Worm (Caenorhabditis elegans) whole organism, early embryonic: ENCODE measurements around the gene sto-6.

Source experiments
- B0310.2 ChIP-seq: sonication (generic microtip); optimal IDR thresholded peaks from 2 replicates; lab custom pipeline; 2016; ENCODE audit warnings: mild to moderate bottlenecking, missing genetic modification characterization, missing compliant biosample characterization
- F13C5.2 ChIP-seq: sonication (generic microtip); optimal IDR thresholded peaks from 2 replicates; lab custom pipeline; 2017; ENCODE audit warnings: mild to moderate bottlenecking, missing genetic modification characterization, inconsistent platforms, missing compliant biosample characterization
- aly-1 ChIP-seq: sonication (generic microtip); optimal IDR thresholded peaks from 2 replicates; lab custom pipeline; 2016; ENCODE audit warnings: missing genetic modification characterization, missing compliant biosample characterization
- ama-1 ChIP-seq: fragments of 150-350 bp; optimal IDR thresholded peaks from 2 replicates; lab custom pipeline; 2014
- ceh-13 ChIP-seq: fragments of 200-800 bp; sonication (Bioruptor generic); optimal IDR thresholded peaks from 2 replicates; lab custom pipeline; 2018; ENCODE audit warnings: mild to moderate bottlenecking, missing genetic modification characterization, missing compliant biosample characterization
- ceh-36 ChIP-seq: sonication (generic microtip); optimal IDR thresholded peaks from 2 replicates; lab custom pipeline; 2016; ENCODE audit warnings: missing genetic modification characterization, inconsistent platforms, missing compliant biosample characterization
- ets-7 ChIP-seq: sonication (generic microtip); optimal IDR thresholded peaks from 2 replicates; lab custom pipeline; 2016; ENCODE audit warnings: missing genotype, missing genetic modification characterization, missing compliant biosample characterization
- flt-1 ChIP-seq: fragments of 200-800 bp; sonication (Bioruptor generic); IDR thresholded peaks from 2 replicates; pipeline ENCODE4 v1.3.6; 2022; ENCODE audit warnings: missing genetic modification characterization, missing compliant biosample characterization
- hmbx-1 ChIP-seq: sonication (generic microtip); optimal IDR thresholded peaks from 2 replicates; lab custom pipeline; 2016; ENCODE audit warnings: mild to moderate bottlenecking, missing genetic modification characterization, missing compliant biosample characterization
- hmg-4 ChIP-seq: fragments of 200-800 bp; sonication (Bioruptor generic); optimal IDR thresholded peaks from 2 replicates; lab custom pipeline; 2018; ENCODE audit warnings: mild to moderate bottlenecking, missing genetic modification characterization, missing compliant biosample characterization
- hnd-1 ChIP-seq: sonication (generic microtip); optimal IDR thresholded peaks from 2 replicates; lab custom pipeline; 2016; ENCODE audit warnings: missing genetic modification characterization, missing compliant biosample characterization
- pes-1 ChIP-seq: fragments of 200-800 bp; sonication (Bioruptor generic); IDR thresholded peaks from 2 replicates; pipeline ENCODE4 v1.3.6; 2022; ENCODE audit warnings: missing genetic modification reagents, missing genetic modification characterization, missing compliant biosample characterization
- scrt-1 ChIP-seq: fragments of 200-800 bp; sonication (Bioruptor generic); IDR thresholded peaks from 2 replicates; pipeline ENCODE4 v1.3.6; 2022; ENCODE audit warnings: missing genetic modification characterization, missing compliant biosample characterization
- sea-1 ChIP-seq: fragments of 200-800 bp; sonication (Bioruptor generic); conservative IDR thresholded peaks from 2 replicates; pipeline ENCODE4 v1.3.6; 2022; ENCODE audit warnings: missing genetic modification characterization, missing compliant biosample characterization
- tbx-11 ChIP-seq: fragments of 200-800 bp; sonication (Bioruptor generic); IDR thresholded peaks from 2 replicates; pipeline ENCODE4 v1.3.6; 2022; ENCODE audit warnings: missing genetic modification characterization, missing compliant biosample characterization
- tbx-37 ChIP-seq: fragments of 200-800 bp; sonication (Bioruptor generic); conservative IDR thresholded peaks from 2 replicates; pipeline ENCODE4 v1.3.6; 2022; ENCODE audit warnings: missing genetic modification reagents, missing genetic modification characterization, missing compliant biosample characterization
- tra-4 ChIP-seq: sonication (generic microtip); optimal IDR thresholded peaks from 2 replicates; lab custom pipeline; 2017; ENCODE audit warnings: missing genetic modification characterization, missing compliant biosample characterization

The sto-6 gene

ce11 chrX:11641562-11641961 is 9.4 kb downstream of the sto-6 start:
- TF ChIP-seq F13C5.2: no peak
- no peak for TF ChIP-seq hmg-4 (GFP tag; lab: Kevin White, UChicago)
- no peak for TF ChIP-seq aly-1 (tag; lab: Kevin White, UChicago)
- no peak for TF ChIP-seq sea-1
- no peak for TF ChIP-seq tra-4 (tag; lab: Kevin White, UChicago)
- TF ChIP-seq ets-7: no peak

- TF ChIP-seq ceh-13 (GFP tag; lab: Kevin White, UChicago) (peak; percentile 36), hmg-4 (GFP tag; lab: Kevin White, UChicago) (peak; percentile 82), hnd-1 (tag; lab: Kevin White, UChicago) (peak; percentile 30), hmbx-1 (tag; lab: Kevin White, UChicago) (peak; percentile 79), B0310.2 (peak; percentile 77), F13C5.2 (peak; percentile 66), tbx-37 (GFP tag; lab: Robert Waterston, UW) (0 out of 2 replicates have a peak, but pooled peaks have one; percentile 3), ceh-36 (tag; lab: Kevin White, UChicago) (peak; percentile 63), tra-4 (tag; lab: Kevin White, UChicago) (peak; percentile 26)
Observed at ce11 chrX:11643767-11644235, 11.6 kb downstream of the sto-6 start, which contains the start of gene sto-4. TSS of gene sto-4 (plus strand) at chrX:11644126.

ce11 chrX:11645517-11645916 is 13.3 kb downstream of the sto-6 start:
- TF ChIP-seq sea-1 (no peak), tra-4 (tag; lab: Kevin White, UChicago) (no peak), pes-1 (GFP tag; lab: Robert Waterston, UW) (peak; percentile 70), ceh-36 (tag; lab: Kevin White, UChicago) (no peak), tbx-37 (GFP tag; lab: Robert Waterston, UW) (0 out of 2 replicates have a peak, but pooled peaks have one; percentile 23), ceh-13 (GFP tag; lab: Kevin White, UChicago) (no peak), scrt-1 (GFP tag; lab: Robert Waterston, UW) (0 out of 2 replicates have a peak, but pooled peaks have one; percentile 19), ama-1 (lab: Kevin White, UChicago) (no peak), hnd-1 (tag; lab: Kevin White, UChicago) (no peak)

- TF ChIP-seq pes-1 (GFP tag; lab: Robert Waterston, UW) (no peak), tra-4 (tag; lab: Kevin White, UChicago) (no peak), hmbx-1 (tag; lab: Kevin White, UChicago) (no peak), tbx-11 (GFP tag; lab: Robert Waterston, UW) (no peak), ets-7 (no peak), aly-1 (tag; lab: Kevin White, UChicago) (no peak), sea-1 (no peak), tbx-37 (GFP tag; lab: Robert Waterston, UW) (no peak), hnd-1 (tag; lab: Kevin White, UChicago) (no peak), ceh-13 (GFP tag; lab: Kevin White, UChicago) (no peak), scrt-1 (GFP tag; lab: Robert Waterston, UW) (no peak), F13C5.2 (no peak)
Observed at ce11 chrX:11647165-11647564, 15.0 kb downstream of the sto-6 start, which contains the start of gene T04F8.8. TSS of gene T04F8.8 (plus strand) at chrX:11647465.

ce11 chrX:11650751-11651150 is 18.5 kb downstream of the sto-6 start, which contains the start of gene cutl-11:
TSS of gene cutl-11 (minus strand) at chrX:11650851.
- no peak for TF ChIP-seq ama-1 (lab: Kevin White, UChicago)
- TF ChIP-seq F13C5.2: no peak
- TF ChIP-seq ceh-36 (tag; lab: Kevin White, UChicago): no peak
- no peak for TF ChIP-seq pes-1 (GFP tag; lab: Robert Waterston, UW)
- TF ChIP-seq ceh-13 (GFP tag; lab: Kevin White, UChicago): no peak
- no peak for TF ChIP-seq aly-1 (tag; lab: Kevin White, UChicago)
- no peak for TF ChIP-seq tra-4 (tag; lab: Kevin White, UChicago)
- no peak for TF ChIP-seq hmbx-1 (tag; lab: Kevin White, UChicago)
- TF ChIP-seq ets-7: no peak
- no peak for TF ChIP-seq hnd-1 (tag; lab: Kevin White, UChicago)
- TF ChIP-seq hmg-4 (GFP tag; lab: Kevin White, UChicago): no peak
- no peak for TF ChIP-seq tbx-11 (GFP tag; lab: Robert Waterston, UW)
- no peak for TF ChIP-seq flt-1
- no peak for TF ChIP-seq tbx-37 (GFP tag; lab: Robert Waterston, UW)
- TF ChIP-seq B0310.2: no peak
- TF ChIP-seq scrt-1 (GFP tag; lab: Robert Waterston, UW): no peak
- TF ChIP-seq sea-1: no peak

- TF ChIP-seq ets-7 (no peak), flt-1 (no peak), ceh-36 (tag; lab: Kevin White, UChicago) (no peak), scrt-1 (GFP tag; lab: Robert Waterston, UW) (no peak), aly-1 (tag; lab: Kevin White, UChicago) (no peak)
Observed at ce11 chrX:11656519-11657006, 24.4 kb downstream of the sto-6 start, which contains the start of gene T04F8.2. TSS of gene T04F8.2 (minus strand) at chrX:11656569.

- TF ChIP-seq B0310.2 (no peak), hmg-4 (GFP tag; lab: Kevin White, UChicago) (no peak)
Observed at ce11 chrX:11658331-11658730, 26.1 kb downstream of the sto-6 start, which contains the start of gene T04F8.3. TSS of gene T04F8.3 (plus strand) at chrX:11658631.

- TF ChIP-seq pes-1 (GFP tag; lab: Robert Waterston, UW): no peak
- TF ChIP-seq ceh-36 (tag; lab: Kevin White, UChicago): no peak
- TF ChIP-seq tbx-37 (GFP tag; lab: Robert Waterston, UW): no peak
- TF ChIP-seq B0310.2: no peak
Observed at ce11 chrX:11661625-11662024, 29.4 kb downstream of the sto-6 start, which contains the start of gene sfxn-1.5. TSS of gene sfxn-1.5 (minus strand) at chrX:11661660.
